Fruit fly (Drosophila melanogaster): ENCODE measurements around the gene CG17931.

dm6 chr3R:16352039-16352438 is 7.2 kb downstream of the CG17931 start:
- TF ChIP-seq fru (GFP tag; optimal IDR thresholded peaks at IDR 0.05) (no peak), lola (GFP tag; optimal IDR thresholded peaks at IDR 0.05) (no peak), Hr83 (GFP tag; optimal IDR thresholded peaks at IDR 0.05; ENCODE audit: poor library complexity, severe bottlenecking) (no peak)

All from whole organism, wandering third instar larva.